Worm (Caenorhabditis elegans): ENCODE measurements around the gene Y54G9A.9.

Y54G9A.9 gene

ce11 chrII:13780792-13781248 is 51.3 kb downstream of the Y54G9A.9 start (continued):
- TF ChIP-seq nhr-102 (tag; optimal IDR thresholded peaks at IDR 0.05) (peak; percentile 82), hlh-30 (tag; optimal IDR thresholded peaks at IDR 0.05; ENCODE audit: insufficient read depth) (no peak), jun-1 (tag; optimal IDR thresholded peaks at IDR 0.05) (peak; percentile 82), nhr-6 (tag; optimal IDR thresholded peaks at IDR 0.05) (no peak), F10B5.3 (tag; optimal IDR thresholded peaks at IDR 0.05) (no peak), ceh-62 (tag; optimal IDR thresholded peaks at IDR 0.05) (no peak), dve-1 (tag; optimal IDR thresholded peaks at IDR 0.05; ENCODE audit: insufficient read depth) (peak; percentile 92), mxl-3 (GFP tag; optimal IDR thresholded peaks at IDR 0.05) (peak; percentile 61), Y48G9A.11 (GFP tag; IDR thresholded peaks at IDR 0.05) (no peak), nhr-48 (tag; optimal IDR thresholded peaks at IDR 0.05) (peak; percentile 73), lim-7 (GFP tag; IDR thresholded peaks at IDR 0.05) (peak; percentile 59; the same call in 1 of the 2 replicates), cey-2 (tag; optimal IDR thresholded peaks at IDR 0.05; ENCODE audit: borderline replicate concordance, insufficient read depth) (no peak), duxl-1 (tag; optimal IDR thresholded peaks at IDR 0.05; ENCODE audit: poor library complexity) (peak; percentile 18), lin-39 (tag; optimal IDR thresholded peaks at IDR 0.05) (no peak), aha-1 (tag) (peak; percentile 98), zag-1 (tag; optimal IDR thresholded peaks at IDR 0.05) (no peak), nhr-28 (tag; optimal IDR thresholded peaks at IDR 0.05) (peak; percentile 65), lin-1 (GFP tag; IDR thresholded peaks at IDR 0.05) (0 out of 2 replicates have a peak, but pooled peaks have one; percentile 30), mep-1 (tag; optimal IDR thresholded peaks at IDR 0.05) (peak; percentile 67), tra-1 (GFP tag; IDR thresholded peaks at IDR 0.05) (0 out of 2 replicates have a peak, but pooled peaks have one; percentile 36), pqm-1 (tag; optimal IDR thresholded peaks at IDR 0.05) (peak; percentile 91), nhr-76 (tag; optimal IDR thresholded peaks at IDR 0.05) (no peak), F49E8.2 (tag; optimal IDR thresholded peaks at IDR 0.05; ENCODE audit: borderline replicate concordance) (no peak), fos-1 (tag; optimal IDR thresholded peaks at IDR 0.05) (no peak), dmd-8 (GFP tag; IDR thresholded peaks at IDR 0.05) (0 out of 2 replicates have a peak, but pooled peaks have one; percentile 43), dmd-6 (GFP tag; IDR thresholded peaks at IDR 0.05) (peak; percentile 54), mxl-2 (GFP tag; conservative IDR thresholded peaks at IDR 0.05) (no peak), unc-39 (tag; optimal IDR thresholded peaks at IDR 0.05) (no peak), nhr-111 (GFP tag; optimal IDR thresholded peaks at IDR 0.05) (no peak), ztf-11 (tag; optimal IDR thresholded peaks at IDR 0.05) (no peak), T26A8.4 (GFP tag; IDR thresholded peaks at IDR 0.05) (0 out of 2 replicates have a peak, but pooled peaks have one; percentile 45), mes-2 (tag; optimal IDR thresholded peaks at IDR 0.05; ENCODE audit: poor library complexity, severe bottlenecking) (peak; percentile 29), unc-62 (GFP tag; optimal IDR thresholded peaks at IDR 0.05 in 1 of 2) (no peak), unc-62 (tag; optimal IDR thresholded peaks at IDR 0.05) (no peak), madf-5 (GFP tag; IDR thresholded peaks at IDR 0.05) (0 out of 4 replicates have a peak, but pooled peaks of 1 of the 2 experiments have one; percentile 67), fkh-10 (GFP tag; optimal IDR thresholded peaks at IDR 0.05) (no peak), mdt-29 (GFP tag; IDR thresholded peaks at IDR 0.05) (no peak), zfp-2 (tag; optimal IDR thresholded peaks at IDR 0.05) (no peak), T20F7.1 (GFP tag; optimal IDR thresholded peaks at IDR 0.05) (no peak), lin-15B (tag; optimal IDR thresholded peaks at IDR 0.05) (no peak), nhr-41 (GFP tag; IDR thresholded peaks at IDR 0.05) (no peak), hlh-11 (tag; optimal IDR thresholded peaks at IDR 0.05) (peak; percentile 59), rbr-2 (tag; optimal IDR thresholded peaks at IDR 0.05) (peak; percentile 19), set-16 (GFP tag; IDR thresholded peaks at IDR 0.05) (no peak), arid-1 (GFP tag; conservative IDR thresholded peaks at IDR 0.05) (no peak), Y75B8A.6 (GFP tag; IDR thresholded peaks at IDR 0.05) (no peak), unc-130 (GFP tag; optimal IDR thresholded peaks at IDR 0.05) (no peak), ceh-82 (tag; optimal IDR thresholded peaks at IDR 0.05) (no peak), nhr-42 (GFP tag; IDR thresholded peaks at IDR 0.05) (peak; percentile 47; the same call in 1 of the 2 replicates), nhr-77 (tag; optimal IDR thresholded peaks at IDR 0.05) (peak; percentile 88), daf-8 (GFP tag; IDR thresholded peaks at IDR 0.05) (no peak)

Data from whole organism, L4 larva.